Worm (Caenorhabditis elegans) whole organism, L2 larva: ENCODE results near the gene snx-13.

Experiments
- C34F6.9 ChIP-seq: fragments of 150-350 bp; optimal IDR thresholded peaks from 2 replicates; lab custom pipeline; 2014; ENCODE audit warnings: missing biosample characterization, missing genetic modification characterization
- F13H6.1 ChIP-seq: sonication (generic microtip); optimal IDR thresholded peaks from 2 replicates; lab custom pipeline; 2016; ENCODE audit warnings: missing genetic modification characterization, missing compliant biosample characterization
- R02D3.7 ChIP-seq: fragments of 150-350 bp; optimal IDR thresholded peaks from 2 replicates; lab custom pipeline; 2014; ENCODE audit warnings: missing biosample characterization, missing genetic modification characterization
- Y55F3AM.14 ChIP-seq: fragments of 200-800 bp; sonication (Bioruptor generic); optimal IDR thresholded peaks from 2 replicates; lab custom pipeline; 2018; ENCODE audit warnings: mild to moderate bottlenecking, missing genetic modification characterization, missing compliant biosample characterization
- ZK546.5 ChIP-seq: sonication (generic microtip); optimal IDR thresholded peaks from 2 replicates; lab custom pipeline; 2017; ENCODE audit warnings: missing biosample characterization, missing genetic modification characterization
- alr-1 ChIP-seq: fragments of 150-350 bp; optimal IDR thresholded peaks from 2 replicates; lab custom pipeline; 2014; ENCODE audit warnings: missing biosample characterization, missing genetic modification characterization
- aly-2 ChIP-seq: fragments of 150-350 bp; optimal IDR thresholded peaks from 2 replicates; lab custom pipeline; 2014; ENCODE audit warnings: missing biosample characterization, missing genetic modification characterization
- blmp-1 ChIP-seq: sonication (generic microtip); optimal IDR thresholded peaks from 2 replicates; lab custom pipeline; 2017; ENCODE audit warnings: missing genetic modification characterization, mild to moderate bottlenecking, missing compliant biosample characterization, antibody characterized with exemption, moderate library complexity; ENCODE audit not compliant: insufficient read depth
- ceh-16 ChIP-seq: fragments of 150-350 bp; optimal IDR thresholded peaks from 2 replicates; lab custom pipeline; 2014; ENCODE audit warnings: missing biosample characterization, missing genetic modification characterization
- ceh-82 ChIP-seq: fragments of 150-350 bp; optimal IDR thresholded peaks from 2 replicates; lab custom pipeline; 2014; ENCODE audit warnings: missing biosample characterization, missing genetic modification characterization
- crh-2 ChIP-seq: sonication (generic microtip); optimal IDR thresholded peaks from 2 replicates; lab custom pipeline; 2017; ENCODE audit warnings: missing biosample characterization, missing genetic modification characterization
- dmd-4 ChIP-seq: sonication (generic microtip); optimal IDR thresholded peaks from 2 replicates; lab custom pipeline; 2017; ENCODE audit warnings: missing biosample characterization, missing genetic modification characterization
- elt-1 ChIP-seq: fragments of 150-350 bp; optimal IDR thresholded peaks from 2 replicates; lab custom pipeline; 2014; ENCODE audit warnings: missing biosample characterization, missing genetic modification characterization
- elt-3 ChIP-seq: sonication (generic microtip); optimal IDR thresholded peaks from 2 replicates; lab custom pipeline; 2017; ENCODE audit warnings: missing biosample characterization, missing genetic modification characterization
- fos-1 ChIP-seq: fragments of 150-350 bp; optimal IDR thresholded peaks from 2 replicates; lab custom pipeline; 2014; ENCODE audit warnings: missing biosample characterization, missing genetic modification characterization
- gmeb-1 ChIP-seq: fragments of 150-350 bp; optimal IDR thresholded peaks from 2 replicates; lab custom pipeline; 2014; ENCODE audit warnings: missing biosample characterization, missing genetic modification characterization
- lin-11 ChIP-seq: fragments of 150-350 bp; sonication (generic microtip); optimal IDR thresholded peaks from 2 replicates; lab custom pipeline; 2014; ENCODE audit warnings: missing biosample characterization, missing genetic modification characterization, inconsistent platforms, mixed read lengths
- lin-13 ChIP-seq: fragments of 150-350 bp; optimal IDR thresholded peaks from 2 replicates; lab custom pipeline; 2014; ENCODE audit warnings: missing biosample characterization, missing genetic modification reagents, missing genetic modification characterization
- lin-39 ChIP-seq: fragments of 150-350 bp; optimal IDR thresholded peaks from 2 replicates; lab custom pipeline; 2014; ENCODE audit warnings: missing biosample characterization, missing genetic modification reagents, missing genetic modification characterization
- lsy-2 ChIP-seq, 2 experiments: fragments of 150-350 bp in 1 of 2; sonication (generic microtip) in 1 of 2; optimal IDR thresholded peaks; 2 replicates each; lab custom pipeline; 2014 to 2017; ENCODE audit warnings: missing biosample characterization in 2 of 2, missing genetic modification characterization in 2 of 2
- mdl-1 ChIP-seq, 2 experiments: fragments of 150-350 bp in 1 of 2; sonication (generic microtip) in 1 of 2; optimal IDR thresholded peaks; 2 replicates each; lab custom pipeline; 2017; ENCODE audit warnings: missing biosample characterization in 2 of 2, missing genetic modification characterization in 2 of 2
- nhr-10 ChIP-seq: sonication (generic microtip); optimal IDR thresholded peaks from 2 replicates; lab custom pipeline; 2017; ENCODE audit warnings: missing biosample characterization, missing genetic modification characterization
- nhr-11 ChIP-seq: fragments of 150-350 bp; optimal IDR thresholded peaks from 2 replicates; lab custom pipeline; 2014; ENCODE audit warnings: missing biosample characterization, missing genetic modification characterization
- nhr-12 ChIP-seq: fragments of 150-350 bp; optimal IDR thresholded peaks from 2 replicates; lab custom pipeline; 2014; ENCODE audit warnings: missing biosample characterization, missing genetic modification characterization
- nhr-129 ChIP-seq: fragments of 150-350 bp; optimal IDR thresholded peaks from 2 replicates; lab custom pipeline; 2014; ENCODE audit warnings: missing biosample characterization, missing genetic modification characterization
- nhr-21 ChIP-seq: fragments of 150-350 bp; optimal IDR thresholded peaks from 2 replicates; lab custom pipeline; 2014; ENCODE audit warnings: missing biosample characterization, missing genetic modification characterization
- nhr-23 ChIP-seq: fragments of 150-350 bp; optimal IDR thresholded peaks from 2 replicates; lab custom pipeline; 2014; ENCODE audit warnings: missing biosample characterization, missing genetic modification reagents, missing genetic modification characterization
- nhr-237 ChIP-seq: fragments of 150-350 bp; optimal IDR thresholded peaks from 2 replicates; lab custom pipeline; 2014; ENCODE audit warnings: missing biosample characterization, missing genetic modification characterization
- nhr-25 ChIP-seq: fragments of 150-350 bp; sonication (generic microtip); optimal IDR thresholded peaks from 3 replicates; lab custom pipeline; 2014; ENCODE audit warnings: missing biosample characterization, missing genetic modification characterization
- nhr-77 ChIP-seq: fragments of 150-350 bp; optimal IDR thresholded peaks from 2 replicates; lab custom pipeline; 2014; ENCODE audit warnings: missing biosample characterization, missing genetic modification characterization
- peb-1 ChIP-seq: fragments of 150-350 bp; optimal IDR thresholded peaks from 2 replicates; lab custom pipeline; 2014; ENCODE audit warnings: missing biosample characterization, missing genetic modification characterization
- sem-4 ChIP-seq: fragments of 150-350 bp; optimal IDR thresholded peaks from 2 replicates; lab custom pipeline; 2014; ENCODE audit warnings: missing biosample characterization, missing genetic modification reagents, missing genetic modification characterization
- skn-1 ChIP-seq: sonication (generic microtip); optimal IDR thresholded peaks from 2 replicates; lab custom pipeline; 2017; ENCODE audit warnings: missing biosample characterization, missing genetic modification characterization
- sma-3 ChIP-seq: sonication (generic microtip); optimal IDR thresholded peaks from 2 replicates; lab custom pipeline; 2016; ENCODE audit warnings: missing genetic modification reagents, missing genetic modification characterization, missing compliant biosample characterization
- snpc-4 ChIP-seq: fragments of 150-350 bp; optimal IDR thresholded peaks from 2 replicates; lab custom pipeline; 2014; ENCODE audit warnings: missing biosample characterization, missing genetic modification characterization
- unc-55 ChIP-seq: fragments of 150-350 bp; sonication (generic microtip); optimal IDR thresholded peaks from 3 replicates; lab custom pipeline; 2014; ENCODE audit warnings: missing biosample characterization, missing genetic modification reagents, missing genetic modification characterization
- zag-1 ChIP-seq: fragments of 150-350 bp; optimal IDR thresholded peaks from 2 replicates; lab custom pipeline; 2014; ENCODE audit warnings: missing biosample characterization, missing genetic modification characterization
- ztf-4 ChIP-seq: fragments of 150-350 bp; optimal IDR thresholded peaks from 2 replicates; lab custom pipeline; 2014; ENCODE audit warnings: missing biosample characterization, missing genetic modification characterization

The snx-13 gene

ce11 chrIV:17087384-17088099 is at the start of gene snx-13, which contains the start of gene snr-1:
Gene snx-13 (minus strand): TSS chrIV:17087438.
Gene snr-1 (plus strand): TSS chrIV:17088049.
- peak; percentile 46 to 82 for TF ChIP-seq lsy-2 (tag; optimal IDR thresholded peaks at IDR 0.05; lab: Kevin White, UChicago)
- peak; percentile 57 for TF ChIP-seq fos-1 (tag; lab: Kevin White, UChicago)
- TF ChIP-seq nhr-129 (tag; lab: Kevin White, UChicago), result peak; percentile 31
- TF ChIP-seq dmd-4 (tag; lab: Kevin White, UChicago), result no peak
- peak; percentile 59 for TF ChIP-seq crh-2
- peak; percentile 3 for TF ChIP-seq blmp-1 (tag; lab: Kevin White, UChicago)
- peak; percentile 32 for TF ChIP-seq sem-4 (tag; lab: Kevin White, UChicago)
- TF ChIP-seq unc-55 (GFP tag; lab: Kevin White, UChicago), result peak; percentile 80
- TF ChIP-seq ztf-4 (tag; lab: Kevin White, UChicago), result peak; percentile 68
- TF ChIP-seq C34F6.9 (tag; lab: Kevin White, UChicago), result peak; percentile 80
- no peak for TF ChIP-seq nhr-23 (tag; lab: Kevin White, UChicago)
- TF ChIP-seq nhr-11 (tag; lab: Kevin White, UChicago), result no peak
- TF ChIP-seq ZK546.5, result peak; percentile 24
- TF ChIP-seq nhr-77 (tag; lab: Kevin White, UChicago), result no peak
- TF ChIP-seq Y55F3AM.14 (GFP tag; lab: Kevin White, UChicago), result peak; percentile 41
- peak; percentile 53 for TF ChIP-seq gmeb-1
- peak; percentile 90 for TF ChIP-seq sma-3
- peak; percentile 66 for TF ChIP-seq nhr-25 (tag; lab: Kevin White, UChicago)
- TF ChIP-seq ceh-16, result no peak
- peak; percentile 61 for TF ChIP-seq snpc-4 (tag; lab: Kevin White, UChicago)
- peak; percentile 63 for TF ChIP-seq ceh-82
- TF ChIP-seq elt-1 (tag; lab: Kevin White, UChicago), result no peak
- TF ChIP-seq nhr-21, result peak; percentile 71
- peak; percentile 71 for TF ChIP-seq lin-11 (tag; lab: Kevin White, UChicago)
- TF ChIP-seq lin-39 (tag; lab: Kevin White, UChicago), result no peak
- TF ChIP-seq mdl-1 (tag; optimal IDR thresholded peaks at IDR 0.05; lab: Kevin White, UChicago), result peak in 1 of 2 experiments; percentile 61
- peak; percentile 75 for TF ChIP-seq F13H6.1
- no peak for TF ChIP-seq nhr-237 (tag; lab: Kevin White, UChicago)
- TF ChIP-seq nhr-12, result no peak
- peak; percentile 87 for TF ChIP-seq lin-13 (GFP tag; lab: Kevin White, UChicago)

- no peak for TF ChIP-seq ceh-82
- TF ChIP-seq aly-2 (tag; lab: Kevin White, UChicago), result no peak
Measured at ce11 chrIV:17131035-17131595, 43.9 kb upstream of the snx-13 start, which contains the start of the genes Y116A8C.37 and Y116A8C.38. Gene Y116A8C.37 (minus strand): TSS chrIV:17131135. Gene Y116A8C.38 (plus strand): TSS chrIV:17131545.

- no peak for TF ChIP-seq Y55F3AM.14 (GFP tag; lab: Kevin White, UChicago)
- TF ChIP-seq R02D3.7, result no peak
- no peak for TF ChIP-seq elt-3 (tag; lab: Kevin White, UChicago)
- TF ChIP-seq nhr-77 (tag; lab: Kevin White, UChicago), result no peak
- no peak for TF ChIP-seq alr-1 (tag; lab: Kevin White, UChicago)
- TF ChIP-seq skn-1, result no peak
- no peak for TF ChIP-seq unc-55 (GFP tag; lab: Kevin White, UChicago)
Measured at ce11 chrIV:17126512-17126911, 39.3 kb upstream of the snx-13 start.

DNA sequence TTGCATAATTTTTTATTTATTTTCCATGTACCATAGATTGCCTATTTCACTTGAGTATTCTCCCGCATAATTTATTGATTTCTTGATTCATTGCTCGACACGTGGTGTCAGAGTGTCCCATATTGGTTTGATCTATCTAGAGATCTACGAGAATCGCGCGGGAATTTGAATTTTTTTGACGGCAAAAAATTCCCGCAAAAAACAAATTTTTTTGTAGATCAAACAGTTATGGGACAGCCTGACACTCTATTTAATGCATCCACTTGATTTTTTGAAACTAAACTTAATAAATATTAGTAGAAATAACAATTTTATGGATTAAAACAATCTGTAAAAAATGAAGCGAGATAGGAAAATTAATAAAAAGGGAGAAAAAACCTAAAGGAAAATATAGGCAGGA is 38.7 kb upstream of the snx-13 start:
- TF ChIP-seq nhr-10 (tag; lab: Kevin White, UChicago) (no peak), F13H6.1 (no peak), nhr-25 (tag; lab: Kevin White, UChicago) (no peak), fos-1 (tag; lab: Kevin White, UChicago) (no peak), C34F6.9 (tag; lab: Kevin White, UChicago) (no peak), lsy-2 (tag; optimal IDR thresholded peaks at IDR 0.05; lab: Kevin White, UChicago) (no peak), peb-1 (tag; lab: Kevin White, UChicago) (no peak), mdl-1 (tag; optimal IDR thresholded peaks at IDR 0.05; lab: Kevin White, UChicago) (no peak), elt-3 (tag; lab: Kevin White, UChicago) (no peak), blmp-1 (tag; lab: Kevin White, UChicago) (no peak), alr-1 (tag; lab: Kevin White, UChicago) (no peak), ztf-4 (tag; lab: Kevin White, UChicago) (no peak), zag-1 (tag; lab: Kevin White, UChicago) (no peak), ZK546.5 (no peak), lin-39 (tag; lab: Kevin White, UChicago) (no peak)
- TF ChIP-seq, all 48 proteins: peak for 0
